Fruit fly (Drosophila melanogaster) whole organism, embryonic: ENCODE data around the gene a10.

Experiments used
- Atf3 ChIP-seq: fragments of 200-800 bp; sonication (Bioruptor generic); optimal IDR thresholded peaks from 3 replicates; lab custom pipeline; 2016; ENCODE audit warnings: missing biosample characterization, missing genetic modification characterization
- B-H1 ChIP-seq: fragments of 200-800 bp; sonication (Bioruptor generic); IDR thresholded peaks from 3 replicates; pipeline ENCODE4 v1.3.6; 2022; ENCODE audit warnings: missing biosample characterization, missing genetic modification characterization
- Bgb ChIP-seq: fragments of 200-800 bp; sonication (Bioruptor generic); IDR thresholded peaks from 2 replicates; pipeline ENCODE4 v1.3.6; 2022; ENCODE audit warnings: missing biosample characterization, missing genetic modification characterization; ENCODE audit not compliant: partially characterized antibody
- CG10147 ChIP-seq: fragments of 200-800 bp; sonication (Bioruptor generic); optimal IDR thresholded peaks from 2 replicates; lab custom pipeline; 2019; ENCODE audit warnings: missing biosample characterization, mild to moderate bottlenecking, missing genetic modification characterization, moderate library complexity
- CG10979 ChIP-seq: fragments of 200-800 bp; sonication (Bioruptor generic); optimal IDR thresholded peaks from 2 replicates; lab custom pipeline; 2018; ENCODE audit warnings: missing biosample characterization, mild to moderate bottlenecking, missing genetic modification characterization, moderate library complexity
- CG11085 ChIP-seq: fragments of 200-800 bp; sonication (Bioruptor generic); IDR thresholded peaks from 2 replicates; pipeline ENCODE4 v1.3.6; 2022; ENCODE audit warnings: missing biosample characterization, missing genetic modification characterization
- CG11723 ChIP-seq: fragments of 200-800 bp; sonication (Bioruptor generic); optimal IDR thresholded peaks from 2 replicates; lab custom pipeline; 2017; ENCODE audit warnings: missing biosample characterization, mild to moderate bottlenecking, missing genetic modification characterization
- CG12219 ChIP-seq: fragments of 200-800 bp; sonication (Bioruptor generic); optimal IDR thresholded peaks from 3 replicates; lab custom pipeline; 2018; ENCODE audit warnings: missing biosample characterization, mild to moderate bottlenecking, missing genetic modification characterization
- CG12299 ChIP-seq: fragments of 200-800 bp; sonication (Bioruptor generic); optimal IDR thresholded peaks from 2 replicates; lab custom pipeline; 2018; ENCODE audit warnings: missing biosample characterization, mild to moderate bottlenecking, missing genetic modification characterization
- CG1603 ChIP-seq: fragments of 200-800 bp; sonication (Bioruptor generic); optimal IDR thresholded peaks from 2 replicates; lab custom pipeline; 2019; ENCODE audit warnings: missing biosample characterization, mild to moderate bottlenecking, missing genetic modification characterization, moderate library complexity
- CG1647 ChIP-seq: fragments of 200-800 bp; sonication (Bioruptor generic); optimal IDR thresholded peaks from 3 replicates; lab custom pipeline; 2016; ENCODE audit warnings: missing biosample characterization, missing genetic modification characterization
- CG17361 ChIP-seq: fragments of 200-800 bp; sonication (Bioruptor generic); IDR thresholded peaks from 3 replicates; pipeline ENCODE4 v1.3.6; 2022; ENCODE audit warnings: missing biosample characterization, missing genetic modification characterization
- CG18619 ChIP-seq: fragments of 200-800 bp; sonication (Bioruptor generic); optimal IDR thresholded peaks from 3 replicates; lab custom pipeline; 2017; ENCODE audit warnings: missing biosample characterization, mild to moderate bottlenecking, missing genetic modification characterization
- CG2199 ChIP-seq: fragments of 200-800 bp; sonication (Bioruptor generic); IDR thresholded peaks from 3 replicates; pipeline ENCODE4 v1.3.6; 2022; ENCODE audit warnings: missing biosample characterization, missing genetic modification characterization
- CG2678 ChIP-seq: fragments of 200-800 bp; sonication (Bioruptor generic); optimal IDR thresholded peaks from 3 replicates; lab custom pipeline; 2019; ENCODE audit warnings: missing biosample characterization, mild to moderate bottlenecking, missing genetic modification characterization, moderate library complexity
- CG30020 ChIP-seq: fragments of 200-800 bp; optimal IDR thresholded peaks from 2 replicates; lab custom pipeline; 2019; ENCODE audit warnings: missing biosample characterization, mild to moderate bottlenecking, missing genetic modification characterization, moderate library complexity
- CG31365 ChIP-seq: fragments of 200-800 bp; sonication (Bioruptor generic); optimal IDR thresholded peaks from 2 replicates; lab custom pipeline; 2018; ENCODE audit warnings: missing biosample characterization, mild to moderate bottlenecking, missing genetic modification characterization
- CG32532 ChIP-seq: fragments of 200-800 bp; sonication (Bioruptor generic); IDR thresholded peaks from 2 replicates; pipeline ENCODE4 v1.3.6; 2022; ENCODE audit warnings: missing biosample characterization, missing genetic modification characterization
- CG34376 ChIP-seq: fragments of 200-800 bp; sonication (Bioruptor generic); optimal IDR thresholded peaks from 2 replicates; lab custom pipeline; 2018; ENCODE audit warnings: missing biosample characterization, mild to moderate bottlenecking, missing genetic modification characterization
- CG4282 ChIP-seq: fragments of 200-800 bp; sonication (Bioruptor generic); optimal IDR thresholded peaks from 2 replicates; lab custom pipeline; 2016; ENCODE audit warnings: missing biosample characterization, missing genetic modification characterization
- CG4328 ChIP-seq: fragments of 200-800 bp; sonication (Bioruptor generic); optimal IDR thresholded peaks from 3 replicates; lab custom pipeline; 2017; ENCODE audit warnings: missing biosample characterization, missing genetic modification reagents, missing genetic modification characterization
- CG5953 ChIP-seq: fragments of 200-800 bp; sonication (Bioruptor generic); IDR thresholded peaks from 2 replicates; pipeline ENCODE4 v1.3.6; 2022; ENCODE audit warnings: missing biosample characterization, missing genetic modification characterization
- CG6689 ChIP-seq: fragments of 200-800 bp; sonication (Bioruptor generic); IDR thresholded peaks from 2 replicates; pipeline ENCODE4 v1.3.6; 2022; ENCODE audit warnings: missing biosample characterization, missing genetic modification characterization
- CG8359 ChIP-seq: fragments of 200-800 bp; sonication (Bioruptor generic); optimal IDR thresholded peaks from 2 replicates; lab custom pipeline; 2017; ENCODE audit warnings: missing biosample characterization, mild to moderate bottlenecking, missing genetic modification characterization, borderline replicate concordance
- CG8388 ChIP-seq: fragments of 200-800 bp; sonication (Bioruptor generic); optimal IDR thresholded peaks from 2 replicates; lab custom pipeline; 2019; ENCODE audit warnings: missing biosample characterization, mild to moderate bottlenecking, missing genetic modification characterization, moderate library complexity
- Dfd ChIP-seq, 2 experiments: fragments of >200 bp; optimal IDR thresholded peaks; 2 replicates each; lab custom pipeline; 2017; ENCODE audit warnings: missing biosample characterization in 2 of 2, missing genetic modification characterization in 2 of 2
- Dip2 ChIP-seq: fragments of 200-800 bp; sonication (Bioruptor generic); IDR thresholded peaks from 2 replicates; pipeline ENCODE4 v1.3.6; 2022; ENCODE audit warnings: missing biosample characterization, missing genetic modification characterization
- Doc2 ChIP-seq: fragments of 200-800 bp; sonication (Bioruptor generic); IDR thresholded peaks from 2 replicates; pipeline ENCODE4 v1.3.6; 2022; ENCODE audit warnings: missing biosample characterization, missing genetic modification characterization
- Dref ChIP-seq: fragments of 200-800 bp; sonication (Bioruptor generic); IDR thresholded peaks from 2 replicates; pipeline ENCODE4 v1.3.6; 2022; ENCODE audit warnings: missing biosample characterization, missing genetic modification characterization
- Eip74EF ChIP-seq, 2 experiments: fragments of 200-800 bp in 1 of 2; fragments of >200 bp in 1 of 2; sonication (Bioruptor generic) in 1 of 2; optimal IDR thresholded peaks; 2 replicates each; lab custom pipeline; 2017 to 2019; ENCODE audit warnings: missing biosample characterization in 2 of 2, missing genetic modification characterization in 2 of 2, mild to moderate bottlenecking in 1 of 2, moderate library complexity in 1 of 2
- Hand ChIP-seq: fragments of 200-800 bp; sonication (Bioruptor generic); optimal IDR thresholded peaks from 2 replicates; lab custom pipeline; 2017; ENCODE audit warnings: mild to moderate bottlenecking, missing biosample characterization, missing genetic modification reagents, missing genetic modification characterization
- Hmr ChIP-seq: fragments of 200-800 bp; sonication (Bioruptor generic); optimal IDR thresholded peaks from 3 replicates; lab custom pipeline; 2017; ENCODE audit warnings: mild to moderate bottlenecking, missing biosample characterization, missing genetic modification reagents, missing genetic modification characterization
- Hr3 ChIP-seq: fragments of 200-800 bp; sonication (Bioruptor generic); optimal IDR thresholded peaks from 3 replicates; lab custom pipeline; 2016; ENCODE audit warnings: missing biosample characterization, missing genetic modification characterization
- Lpt ChIP-seq: fragments of >200 bp; optimal IDR thresholded peaks from 2 replicates; lab custom pipeline; 2018; ENCODE audit warnings: missing biosample characterization, missing genetic modification characterization
- Meics ChIP-seq: fragments of 200-800 bp; sonication (Bioruptor generic); optimal IDR thresholded peaks from 2 replicates; lab custom pipeline; 2017; ENCODE audit warnings: missing biosample characterization, mild to moderate bottlenecking, missing genetic modification characterization
- NK7.1 ChIP-seq: fragments of 200-800 bp; sonication (Bioruptor generic); optimal IDR thresholded peaks from 3 replicates; lab custom pipeline; 2016; ENCODE audit warnings: missing biosample characterization, missing genetic modification characterization
- Ravus ChIP-seq: fragments of 200-800 bp; sonication (Bioruptor generic); IDR thresholded peaks from 2 replicates; pipeline ENCODE4 v1.3.6; 2022; ENCODE audit warnings: missing biosample characterization, missing genetic modification characterization
- ara ChIP-seq: fragments of 200-800 bp; sonication (Bioruptor generic); IDR thresholded peaks from 2 replicates; pipeline ENCODE4 v1.3.6; 2022; ENCODE audit warnings: missing biosample characterization, missing genetic modification characterization
- bcd ChIP-seq: fragments of 200-800 bp; sonication (Bioruptor generic); optimal IDR thresholded peaks from 2 replicates; lab custom pipeline; 2017; ENCODE audit warnings: missing biosample characterization, mild to moderate bottlenecking, missing genetic modification characterization
- ci ChIP-seq: fragments of 200-800 bp; sonication (Bioruptor generic); IDR thresholded peaks from 3 replicates; pipeline ENCODE4 v1.3.6; 2022; ENCODE audit warnings: missing biosample characterization, missing genetic modification characterization
- danr ChIP-seq: fragments of 200-800 bp; sonication (Bioruptor generic); IDR thresholded peaks from 2 replicates; pipeline ENCODE4 v1.3.6; 2022; ENCODE audit warnings: missing biosample characterization, missing genetic modification characterization
- dysf ChIP-seq: fragments of 200-800 bp; sonication (Bioruptor generic); IDR thresholded peaks from 3 replicates; pipeline ENCODE4 v1.3.6; 2022; ENCODE audit warnings: missing biosample characterization, missing genetic modification characterization
- esg ChIP-seq: fragments of 200-800 bp; sonication (Bioruptor generic); conservative IDR thresholded peaks from 2 replicates; pipeline ENCODE4 v1.3.6; 2022; ENCODE audit warnings: missing biosample characterization, missing genetic modification characterization
- gsb-n ChIP-seq: fragments of 200-800 bp; sonication (Bioruptor generic); optimal IDR thresholded peaks from 3 replicates; lab custom pipeline; 2018; ENCODE audit warnings: missing biosample characterization, mild to moderate bottlenecking, missing genetic modification characterization
- ham ChIP-seq: fragments of 200-800 bp; sonication (Bioruptor generic); IDR thresholded peaks from 2 replicates; pipeline ENCODE4 v1.3.6; 2022; ENCODE audit warnings: missing biosample characterization, missing genetic modification characterization
- hbn ChIP-seq: fragments of 200-800 bp; sonication (Bioruptor generic); IDR thresholded peaks from 2 replicates; pipeline ENCODE4 v1.3.6; 2022; ENCODE audit warnings: missing biosample characterization, missing genetic modification characterization; ENCODE audit not compliant: partially characterized antibody
- ind ChIP-seq: fragments of 200-800 bp; sonication (Bioruptor generic); optimal IDR thresholded peaks from 3 replicates; lab custom pipeline; 2016; ENCODE audit warnings: missing biosample characterization, missing genetic modification characterization
- lov ChIP-seq, 2 experiments: fragments of 200-800 bp in 1 of 2; fragments of >200 bp in 1 of 2; sonication (Bioruptor generic) in 1 of 2; IDR thresholded peaks in 1 of 2; optimal IDR thresholded peaks in 1 of 2; 2 replicates in 1 of 2; 3 replicates in 1 of 2; pipeline versions ENCODE4 v1.3.6 to Lab custom; 2017 to 2022; ENCODE audit warnings: missing biosample characterization in 1 of 2, missing genetic modification characterization in 1 of 2
- nerfin-2 ChIP-seq: fragments of 200-800 bp; sonication (Bioruptor generic); IDR thresholded peaks from 2 replicates; pipeline ENCODE4 v1.3.6; 2022; ENCODE audit warnings: missing biosample characterization, missing genetic modification characterization; ENCODE audit not compliant: partially characterized antibody
- odd ChIP-seq: fragments of 200-800 bp; sonication (Bioruptor generic); optimal IDR thresholded peaks from 2 replicates; lab custom pipeline; 2017; ENCODE audit warnings: missing biosample characterization, mild to moderate bottlenecking, missing genetic modification characterization
- tio ChIP-seq: fragments of 200-800 bp; sonication (Bioruptor generic); optimal IDR thresholded peaks from 2 replicates; lab custom pipeline; 2017; ENCODE audit warnings: missing biosample characterization, missing genetic modification characterization, inconsistent platforms
- yki ChIP-seq: fragments of >200 bp; optimal IDR thresholded peaks from 3 replicates; lab custom pipeline; 2018

a10 gene

dm6 chr3L:17055467-17055877 lies 31.9 kb upstream of the a10 start, which contains the start of gene CG7724 (continued):
- no peak for TF ChIP-seq bcd (GFP tag; lab: Kevin White, UChicago)
- no peak for TF ChIP-seq Doc2
- TF ChIP-seq Dref = peak; percentile 85
- no peak for TF ChIP-seq CG30020 (tag; lab: Kevin White, UChicago)
- no peak for TF ChIP-seq CG6689 (GFP tag; lab: Robert Waterston, UW)
- no peak for TF ChIP-seq Meics
- peak in 1 of 2 experiments; percentile 45 for TF ChIP-seq Eip74EF (GFP tag; optimal IDR thresholded peaks at IDR 0.05; lab: Kevin White, UChicago)
- TF ChIP-seq CG4328 (GFP tag; lab: Kevin White, UChicago) = no peak
- no peak for TF ChIP-seq CG1647 (GFP tag; lab: Kevin White, UChicago)
- TF ChIP-seq CG10147 (GFP tag; lab: Kevin White, UChicago) = no peak
- TF ChIP-seq ci = no peak; the same call in 2 of the 3 replicates
- TF ChIP-seq Hand (GFP tag; lab: Kevin White, UChicago) = no peak
- no peak for TF ChIP-seq CG5953 (GFP tag; lab: Robert Waterston, UW)
- TF ChIP-seq NK7.1 (GFP tag; lab: Kevin White, UChicago) = no peak
- TF ChIP-seq Hr3 (GFP tag; lab: Kevin White, UChicago) = no peak
- no peak for TF ChIP-seq CG12219
- no peak for TF ChIP-seq Dfd (GFP tag; optimal IDR thresholded peaks at IDR 0.05; lab: Kevin White, UChicago)
- no peak for TF ChIP-seq ham (GFP tag; lab: Robert Waterston, UW)
- TF ChIP-seq CG2199 (GFP tag; lab: Robert Waterston, UW) = no peak
- TF ChIP-seq ara (GFP tag; lab: Robert Waterston, UW) = no peak
- TF ChIP-seq Atf3 (GFP tag; lab: Kevin White, UChicago) = no peak
- 0 out of 2 replicates have a peak, but pooled peaks have one; percentile 21 for TF ChIP-seq CG32532 (GFP tag; lab: Robert Waterston, UW)
- no peak; the same call in 2 of the 3 replicates for TF ChIP-seq B-H1 (GFP tag; lab: Robert Waterston, UW)
- TF ChIP-seq CG31365 (tag; lab: Kevin White, UChicago) = no peak
- no peak for TF ChIP-seq dysf (GFP tag; lab: Robert Waterston, UW)
- no peak for TF ChIP-seq CG11723 (GFP tag; lab: Kevin White, UChicago)
- TF ChIP-seq Ravus (GFP tag; lab: Robert Waterston, UW) = no peak
- TF ChIP-seq Lpt (GFP tag; lab: Kevin White, UChicago) = no peak
- peak; percentile 92 for TF ChIP-seq nerfin-2 (GFP tag; lab: Robert Waterston, UW)
- TF ChIP-seq ind = no peak
- no peak for TF ChIP-seq Hmr
- no peak for TF ChIP-seq CG8359 (GFP tag; lab: Kevin White, UChicago)
- TF ChIP-seq CG1603 (tag; lab: Kevin White, UChicago) = peak; percentile 25
- TF ChIP-seq danr (GFP tag; lab: Robert Waterston, UW) = no peak
- TF ChIP-seq CG4282 (GFP tag; lab: Kevin White, UChicago) = no peak
- TF ChIP-seq CG12299 (tag; lab: Kevin White, UChicago) = no peak
- no peak for TF ChIP-seq tio (GFP tag; lab: Kevin White, UChicago)
- peak; percentile 88 for TF ChIP-seq Bgb (GFP tag; lab: Robert Waterston, UW)
- no peak for TF ChIP-seq CG34376 (GFP tag; lab: Kevin White, UChicago)
- no peak for TF ChIP-seq CG2678 (tag; lab: Kevin White, UChicago)
- TF ChIP-seq CG11085 (GFP tag; lab: Robert Waterston, UW) = no peak
- no peak for TF ChIP-seq gsb-n
- no peak for TF ChIP-seq CG17361
- no peak for TF ChIP-seq lov (optimal IDR thresholded peaks at IDR 0.05; lab: Kevin White, UChicago)
- TF ChIP-seq lov (GFP tag; IDR thresholded peaks at IDR 0.05; lab: Robert Waterston, UW) = no peak
- peak; percentile 74 for TF ChIP-seq hbn (GFP tag; lab: Robert Waterston, UW)
- TF ChIP-seq Dip2 (GFP tag; lab: Robert Waterston, UW) = no peak
- TF ChIP-seq CG10979 = no peak
- TF ChIP-seq yki = no peak
- no peak for TF ChIP-seq CG18619 (GFP tag; lab: Kevin White, UChicago)
- no peak for TF ChIP-seq CG8388 (GFP tag; lab: Kevin White, UChicago)
- TF ChIP-seq esg (GFP tag; lab: Robert Waterston, UW) = no peak
- no peak for TF ChIP-seq odd
